Worm (Caenorhabditis elegans) whole organism, L3 larva: Measurements from ENCODE around the gene Y75B8A.24.

Experiments used
- R02D3.7 ChIP-seq: fragments of 150-350 bp; optimal IDR thresholded peaks from 2 replicates; lab custom pipeline; 2014; ENCODE audit warnings: missing biosample characterization, missing genetic modification characterization
- ama-1 ChIP-seq: fragments of 150-350 bp; optimal IDR thresholded peaks from 2 replicates; lab custom pipeline; 2018
- ceh-16 ChIP-seq: sonication (generic microtip); optimal IDR thresholded peaks from 2 replicates; lab custom pipeline; 2017; ENCODE audit warnings: missing biosample characterization, missing genetic modification characterization
- ceh-28 ChIP-seq: fragments of 150-350 bp; optimal IDR thresholded peaks from 2 replicates; lab custom pipeline; 2014; ENCODE audit warnings: missing biosample characterization, missing genetic modification reagents, missing genetic modification characterization
- ceh-82 ChIP-seq: fragments of 150-350 bp; optimal IDR thresholded peaks from 2 replicates; lab custom pipeline; 2014; ENCODE audit warnings: missing biosample characterization, missing genetic modification characterization
- ceh-9 ChIP-seq: sonication (generic microtip); optimal IDR thresholded peaks from 2 replicates; lab custom pipeline; 2018; ENCODE audit warnings: missing biosample characterization, missing genetic modification characterization
- daf-12 ChIP-seq: fragments of 150-350 bp; optimal IDR thresholded peaks from 2 replicates; lab custom pipeline; 2014; ENCODE audit warnings: missing biosample characterization, missing genetic modification reagents, missing genetic modification characterization
- egl-27 ChIP-seq: sonication (generic microtip); optimal IDR thresholded peaks from 4 replicates; lab custom pipeline; 2017; ENCODE audit warnings: missing biosample characterization, missing genetic modification reagents, missing genetic modification characterization
- egl-5 ChIP-seq: fragments of 150-350 bp; optimal IDR thresholded peaks from 2 replicates; lab custom pipeline; 2017; ENCODE audit warnings: missing biosample characterization, missing genetic modification reagents, missing genetic modification characterization, inconsistent platforms
- elt-2 ChIP-seq: sonication (generic microtip); optimal IDR thresholded peaks from 2 replicates; lab custom pipeline; 2016; ENCODE audit warnings: missing genetic modification reagents, mild to moderate bottlenecking, missing genetic modification characterization, missing compliant biosample characterization
- eor-1 ChIP-seq, 2 experiments: fragments of 150-350 bp; optimal IDR thresholded peaks; 2 replicates each; lab custom pipeline; 2014 to 2018; ENCODE audit warnings: missing biosample characterization in 2 of 2, missing genetic modification characterization in 2 of 2
- fkh-10 ChIP-seq: sonication (generic microtip); optimal IDR thresholded peaks from 2 replicates; lab custom pipeline; 2017; ENCODE audit warnings: missing biosample characterization, missing genetic modification reagents, missing genetic modification characterization
- fkh-2 ChIP-seq: fragments of 150-350 bp; optimal IDR thresholded peaks from 2 replicates; lab custom pipeline; 2014; ENCODE audit warnings: missing biosample characterization, missing genetic modification reagents, missing genetic modification characterization
- fos-1 ChIP-seq: fragments of 150-350 bp; optimal IDR thresholded peaks from 2 replicates; lab custom pipeline; 2014; ENCODE audit warnings: missing biosample characterization, missing genetic modification characterization
- jun-1 ChIP-seq: fragments of 150-350 bp; optimal IDR thresholded peaks from 2 replicates; lab custom pipeline; 2014; ENCODE audit warnings: missing biosample characterization, missing genetic modification reagents, missing genetic modification characterization
- lin-15B ChIP-seq: fragments of 150-350 bp; optimal IDR thresholded peaks from 2 replicates; lab custom pipeline; 2014; ENCODE audit warnings: missing biosample characterization, missing genetic modification characterization
- lin-39 ChIP-seq: fragments of 150-350 bp; optimal IDR thresholded peaks from 2 replicates; lab custom pipeline; 2018; ENCODE audit warnings: missing biosample characterization, missing genetic modification reagents, missing genetic modification characterization
- mdl-1 ChIP-seq: fragments of 150-350 bp; optimal IDR thresholded peaks from 2 replicates; lab custom pipeline; 2014; ENCODE audit warnings: missing biosample characterization, missing genetic modification characterization
- nfya-1 ChIP-seq: sonication (generic microtip); optimal IDR thresholded peaks from 2 replicates; lab custom pipeline; 2017; ENCODE audit warnings: missing genetic modification characterization, mild to moderate bottlenecking, missing compliant biosample characterization, antibody characterized with exemption, moderate library complexity; ENCODE audit not compliant: insufficient read depth
- nhr-12 ChIP-seq: fragments of 150-350 bp; optimal IDR thresholded peaks from 2 replicates; lab custom pipeline; 2014; ENCODE audit warnings: missing biosample characterization, missing genetic modification characterization
- nhr-23 ChIP-seq: fragments of 150-350 bp; optimal IDR thresholded peaks from 2 replicates; lab custom pipeline; 2014; ENCODE audit warnings: missing biosample characterization, missing genetic modification reagents, missing genetic modification characterization
- nhr-25 ChIP-seq: sonication (generic microtip); optimal IDR thresholded peaks from 2 replicates; lab custom pipeline; 2017; ENCODE audit warnings: missing biosample characterization, missing genetic modification characterization
- nhr-43 ChIP-seq: sonication (generic microtip); optimal IDR thresholded peaks from 2 replicates; lab custom pipeline; 2016; ENCODE audit warnings: mild to moderate bottlenecking, missing genetic modification characterization, missing compliant biosample characterization; ENCODE audit not compliant: poor library complexity, severe bottlenecking
- nhr-67 ChIP-seq: fragments of 150-350 bp; optimal IDR thresholded peaks from 2 replicates; lab custom pipeline; 2014; ENCODE audit warnings: missing biosample characterization, missing genetic modification characterization
- nhr-77 ChIP-seq: fragments of 150-350 bp; optimal IDR thresholded peaks from 2 replicates; lab custom pipeline; 2014; ENCODE audit warnings: missing biosample characterization, missing genetic modification characterization
- pqm-1 ChIP-seq: fragments of 150-350 bp; optimal IDR thresholded peaks from 2 replicates; lab custom pipeline; 2017; ENCODE audit warnings: missing biosample characterization, missing genetic modification characterization, inconsistent platforms
- skn-1 ChIP-seq: fragments of 150-350 bp; optimal IDR thresholded peaks from 2 replicates; lab custom pipeline; 2014; ENCODE audit warnings: missing biosample characterization, missing genetic modification characterization
- snpc-4 ChIP-seq: fragments of 150-350 bp; optimal IDR thresholded peaks from 2 replicates; lab custom pipeline; 2014; ENCODE audit warnings: missing biosample characterization, missing genetic modification characterization
- tbx-2 ChIP-seq: sonication (generic microtip); optimal IDR thresholded peaks from 2 replicates; lab custom pipeline; 2016; ENCODE audit warnings: mild to moderate bottlenecking, missing genetic modification characterization, missing compliant biosample characterization
- unc-62 ChIP-seq: fragments of 150-350 bp; sonication (generic microtip); optimal IDR thresholded peaks from 4 replicates; lab custom pipeline; 2014; ENCODE audit warnings: missing biosample characterization, missing genetic modification reagents, missing genetic modification characterization
- ztf-11 ChIP-seq: fragments of 150-350 bp; optimal IDR thresholded peaks from 2 replicates; lab custom pipeline; 2014; ENCODE audit warnings: missing biosample characterization, missing genetic modification characterization
- ztf-4 ChIP-seq: fragments of 150-350 bp; optimal IDR thresholded peaks from 2 replicates; lab custom pipeline; 2014; ENCODE audit warnings: missing biosample characterization, missing genetic modification characterization

The Y75B8A.24 gene

DNA sequence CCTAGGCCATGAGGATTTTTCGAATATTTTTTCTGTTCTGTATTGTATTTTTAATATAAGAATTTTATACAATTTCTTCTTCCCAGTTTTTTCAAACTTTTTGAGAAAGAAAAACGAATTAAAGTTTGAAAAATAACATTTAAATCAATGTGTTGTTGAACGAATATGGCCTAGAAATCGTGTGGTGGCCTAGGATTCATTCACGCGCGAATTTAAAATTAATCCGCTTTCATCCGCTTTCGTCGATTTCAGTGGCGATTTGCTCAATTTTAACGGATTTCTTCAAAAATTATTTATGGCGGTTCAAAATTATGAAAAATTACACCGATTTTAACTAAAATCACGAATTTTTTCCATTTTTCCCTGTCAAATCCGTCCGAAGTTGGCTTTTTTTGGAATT, 26.2 kb downstream of the Y75B8A.24 start:
- TF ChIP-seq ceh-28 (tag; lab: Kevin White, UChicago), result no peak
- no peak for TF ChIP-seq ceh-9
- TF ChIP-seq ceh-82 (tag; lab: Kevin White, UChicago), result no peak
- no peak for TF ChIP-seq eor-1 (tag; optimal IDR thresholded peaks at IDR 0.05; lab: Kevin White, UChicago)
- no peak for TF ChIP-seq skn-1 (tag; lab: Kevin White, UChicago)
- TF ChIP-seq daf-12 (tag; lab: Kevin White, UChicago), result no peak
- no peak for TF ChIP-seq nhr-77 (tag; lab: Kevin White, UChicago)
- TF ChIP-seq egl-27 (tag; lab: Kevin White, UChicago), result no peak
- TF ChIP-seq nhr-23 (tag; lab: Kevin White, UChicago), result no peak
- no peak for TF ChIP-seq tbx-2 (tag; lab: Kevin White, UChicago)
- no peak for TF ChIP-seq ama-1 (lab: Kevin White, UChicago)
- TF ChIP-seq nhr-12 (tag; lab: Kevin White, UChicago), result no peak
- TF ChIP-seq lin-39, result no peak
- TF ChIP-seq unc-62 (GFP tag; lab: Kevin White, UChicago), result no peak
- TF ChIP-seq ceh-16, result no peak
- TF ChIP-seq, all 47 proteins: peak for 0

ce11 chrIII:12245570-12245969, 28.0 kb downstream of the Y75B8A.24 start:
- TF ChIP-seq snpc-4 (tag; lab: Kevin White, UChicago) (no peak), ztf-4 (tag; lab: Kevin White, UChicago) (no peak), nhr-43 (no peak), mdl-1 (no peak), unc-62 (GFP tag; lab: Kevin White, UChicago) (no peak), skn-1 (tag; lab: Kevin White, UChicago) (no peak), nhr-67 (tag; lab: Kevin White, UChicago) (no peak), egl-27 (tag; lab: Kevin White, UChicago) (no peak), elt-2 (tag; lab: Kevin White, UChicago) (no peak), nhr-25 (no peak), jun-1 (tag; lab: Kevin White, UChicago) (no peak), nfya-1 (tag; lab: Kevin White, UChicago) (no peak), egl-5 (no peak)
- TF ChIP-seq, all 47 proteins: peak for 0

- TF ChIP-seq nhr-77 (tag; lab: Kevin White, UChicago) (no peak), elt-2 (tag; lab: Kevin White, UChicago) (peak; percentile 24)
These were observed 37.6 kb downstream of the Y75B8A.24 start, which contains the start of the genes grl-15 and fbxa-89 for ce11 chrIII:12235914-12236313. Gene grl-15, minus strand, starts transcription at chrIII:12236014. Gene fbxa-89, plus strand, starts transcription at chrIII:12236184.

ce11 chrIII:12235359-12235758, 38.2 kb downstream of the Y75B8A.24 start:
- TF ChIP-seq nhr-25 (no peak), nhr-12 (tag; lab: Kevin White, UChicago) (no peak), R02D3.7 (tag; lab: Kevin White, UChicago) (no peak)

ce11 chrIII:12233493-12233892, 40.1 kb downstream of the Y75B8A.24 start:
- TF ChIP-seq nhr-12 (tag; lab: Kevin White, UChicago) (no peak), eor-1 (tag; optimal IDR thresholded peaks at IDR 0.05; lab: Kevin White, UChicago) (no peak), fos-1 (tag; lab: Kevin White, UChicago) (no peak), fkh-2 (tag; lab: Kevin White, UChicago) (no peak), pqm-1 (tag; lab: Kevin White, UChicago) (no peak), nhr-43 (peak; percentile 51), fkh-10 (no peak)

DNA sequence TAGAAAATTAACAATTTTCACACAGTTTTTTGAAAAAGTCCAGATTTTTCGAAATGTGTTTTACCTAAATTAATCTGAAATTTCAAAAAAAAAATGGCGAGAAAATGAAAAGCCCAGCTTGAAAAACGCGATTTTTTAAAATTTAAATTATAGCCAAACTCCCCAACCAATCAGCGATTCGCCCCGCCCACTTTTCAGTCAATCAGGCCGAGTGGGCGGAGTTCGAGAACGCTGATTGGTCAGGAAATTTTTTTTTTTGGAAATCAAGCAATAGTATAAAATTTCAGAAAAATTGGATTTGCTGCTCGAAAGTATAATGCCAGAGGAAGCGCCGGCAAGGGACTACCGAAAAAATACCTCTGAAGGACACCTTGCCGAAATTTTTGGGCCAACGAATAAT, 42.0 kb downstream of the Y75B8A.24 start:
- TF ChIP-seq egl-27 (tag; lab: Kevin White, UChicago), result no peak
- no peak for TF ChIP-seq elt-2 (tag; lab: Kevin White, UChicago)
- no peak for TF ChIP-seq nhr-67 (tag; lab: Kevin White, UChicago)
- no peak for TF ChIP-seq lin-15B (tag; lab: Kevin White, UChicago)
- no peak for TF ChIP-seq nhr-77 (tag; lab: Kevin White, UChicago)
- no peak for TF ChIP-seq eor-1 (tag; optimal IDR thresholded peaks at IDR 0.05; lab: Kevin White, UChicago)
- peak; percentile 98 for TF ChIP-seq nfya-1 (tag; lab: Kevin White, UChicago)
- no peak for TF ChIP-seq ztf-11 (tag; lab: Kevin White, UChicago)
